Fruit fly (Drosophila melanogaster) whole organism, prepupa: Measurements from ENCODE around the gene CG33771.

Source experiments
- CG10631 ChIP-seq: fragments of 200-800 bp; sonication (Bioruptor generic); optimal IDR thresholded peaks from 2 replicates; lab custom pipeline; 2016; ENCODE audit warnings: missing biosample characterization, missing genetic modification characterization
- CG11294 ChIP-seq: fragments of 200-800 bp; sonication (Bioruptor generic); IDR thresholded peaks from 2 replicates; pipeline ENCODE4 v1.3.6; 2022; ENCODE audit warnings: missing biosample characterization, missing genetic modification characterization
- CG15336 ChIP-seq: fragments of 200-800 bp; sonication (Bioruptor generic); IDR thresholded peaks from 2 replicates; pipeline ENCODE4 v1.3.6; 2022; ENCODE audit warnings: missing biosample characterization, missing genetic modification characterization
- CG1621 ChIP-seq: fragments of 200-800 bp; sonication (Bioruptor generic); optimal IDR thresholded peaks from 3 replicates; lab custom pipeline; 2018; ENCODE audit warnings: missing biosample characterization, mild to moderate bottlenecking, missing genetic modification characterization
- CG31627 ChIP-seq: fragments of 200-800 bp; sonication (Bioruptor generic); optimal IDR thresholded peaks from 3 replicates; lab custom pipeline; 2016; ENCODE audit warnings: missing biosample characterization, missing genetic modification characterization
- CG3919 ChIP-seq: fragments of 200-800 bp; sonication (Bioruptor generic); optimal IDR thresholded peaks from 3 replicates; lab custom pipeline; 2016; ENCODE audit warnings: missing biosample characterization, missing genetic modification characterization
- CG6163 ChIP-seq: fragments of 200-800 bp; sonication (Bioruptor generic); IDR thresholded peaks from 3 replicates; pipeline ENCODE4 v1.3.6; 2022; ENCODE audit warnings: missing biosample characterization, missing genetic modification characterization
- CG6276 ChIP-seq: fragments of 200-800 bp; sonication (Bioruptor generic); optimal IDR thresholded peaks from 2 replicates; lab custom pipeline; 2017; ENCODE audit warnings: missing biosample characterization, mild to moderate bottlenecking, missing genetic modification characterization
- CG6792 ChIP-seq: fragments of 200-800 bp; sonication (Bioruptor generic); optimal IDR thresholded peaks from 3 replicates; lab custom pipeline; 2016; ENCODE audit warnings: missing biosample characterization, missing genetic modification characterization
- CG6808 ChIP-seq: fragments of 200-800 bp; sonication (Bioruptor generic); optimal IDR thresholded peaks from 3 replicates; lab custom pipeline; 2017; ENCODE audit warnings: missing biosample characterization, missing genetic modification characterization, mild to moderate bottlenecking, moderate library complexity, missing genetic modification reagents
- CG9139 ChIP-seq: fragments of 200-800 bp; sonication (Bioruptor generic); optimal IDR thresholded peaks from 3 replicates; lab custom pipeline; 2017; ENCODE audit warnings: missing biosample characterization, mild to moderate bottlenecking, missing genetic modification characterization
- Ets96B ChIP-seq: fragments of 200-800 bp; optimal IDR thresholded peaks from 2 replicates; lab custom pipeline; 2019; ENCODE audit warnings: missing biosample characterization, mild to moderate bottlenecking, missing genetic modification characterization, moderate library complexity
- Gug ChIP-seq: fragments of 200-800 bp; sonication (Bioruptor generic); IDR thresholded peaks from 2 replicates; pipeline ENCODE4 v1.3.6; 2022; ENCODE audit warnings: missing biosample characterization, missing genetic modification characterization
- Hr38 ChIP-seq: sonication (Bioruptor generic); optimal IDR thresholded peaks from 2 replicates; lab custom pipeline; 2016; ENCODE audit warnings: missing biosample characterization, missing genetic modification characterization
- Hr39 ChIP-seq: fragments of 200-800 bp; sonication (Bioruptor generic); optimal IDR thresholded peaks from 2 replicates; lab custom pipeline; 2016; ENCODE audit warnings: missing biosample characterization, missing genetic modification characterization
- Hr4 ChIP-seq: fragments of 200-800 bp; sonication (Bioruptor generic); optimal IDR thresholded peaks from 3 replicates; lab custom pipeline; 2016; ENCODE audit warnings: missing biosample characterization, missing genetic modification characterization
- Met ChIP-seq: fragments of 200-800 bp; sonication (Bioruptor generic); optimal IDR thresholded peaks from 3 replicates; lab custom pipeline; 2016; ENCODE audit warnings: missing biosample characterization, missing genetic modification characterization
- OdsH ChIP-seq: fragments of 200-800 bp; sonication (Bioruptor generic); optimal IDR thresholded peaks from 3 replicates; lab custom pipeline; 2016; ENCODE audit warnings: missing biosample characterization, missing genetic modification characterization
- Smox ChIP-seq: fragments of 200-800 bp; sonication (Bioruptor generic); optimal IDR thresholded peaks from 3 replicates; lab custom pipeline; 2016; ENCODE audit warnings: missing biosample characterization, missing genetic modification characterization
- Sox102F ChIP-seq: fragments of 200-800 bp; sonication (Bioruptor generic); optimal IDR thresholded peaks from 2 replicates; lab custom pipeline; 2016; ENCODE audit warnings: missing biosample characterization, mild to moderate bottlenecking, missing genetic modification characterization
- Sox14 ChIP-seq: fragments of 200-800 bp; sonication (Bioruptor generic); optimal IDR thresholded peaks from 3 replicates; lab custom pipeline; 2016; ENCODE audit warnings: missing biosample characterization, missing genetic modification characterization
- achi ChIP-seq: fragments of 200-800 bp; sonication (Bioruptor generic); optimal IDR thresholded peaks from 3 replicates; lab custom pipeline; 2016; ENCODE audit warnings: missing biosample characterization, missing genetic modification characterization
- cyc ChIP-seq: fragments of 200-800 bp; sonication (Bioruptor generic); optimal IDR thresholded peaks from 3 replicates; lab custom pipeline; 2016; ENCODE audit warnings: missing biosample characterization, missing genetic modification characterization
- dsx ChIP-seq: fragments of 200-800 bp; optimal IDR thresholded peaks from 3 replicates; lab custom pipeline; 2019; ENCODE audit warnings: missing biosample characterization, mild to moderate bottlenecking, missing genetic modification characterization, moderate library complexity; ENCODE audit not compliant: poor library complexity, severe bottlenecking
- esn ChIP-seq: fragments of 200-800 bp; sonication (Bioruptor generic); optimal IDR thresholded peaks from 2 replicates; lab custom pipeline; 2016; ENCODE audit warnings: missing biosample characterization, mild to moderate bottlenecking, missing genetic modification characterization, moderate library complexity
- fd59A ChIP-seq: fragments of 200-800 bp; sonication (Bioruptor generic); optimal IDR thresholded peaks from 2 replicates; lab custom pipeline; 2017; ENCODE audit warnings: missing biosample characterization, mild to moderate bottlenecking, missing genetic modification characterization, missing genetic modification reagents
- fd85E ChIP-seq: fragments of 200-800 bp; sonication (Bioruptor generic); optimal IDR thresholded peaks from 3 replicates; lab custom pipeline; 2016; ENCODE audit warnings: missing biosample characterization, missing genetic modification characterization
- fkh ChIP-seq: fragments of 200-800 bp; sonication (Bioruptor generic); optimal IDR thresholded peaks from 3 replicates; lab custom pipeline; 2017; ENCODE audit warnings: missing biosample characterization, mild to moderate bottlenecking, missing genetic modification characterization, moderate library complexity
- lz ChIP-seq: fragments of 200-800 bp; sonication (Bioruptor generic); optimal IDR thresholded peaks from 3 replicates; lab custom pipeline; 2016; ENCODE audit warnings: missing biosample characterization, missing genetic modification characterization
- net ChIP-seq: fragments of 200-800 bp; sonication (Bioruptor generic); optimal IDR thresholded peaks from 3 replicates; lab custom pipeline; 2016; ENCODE audit warnings: missing biosample characterization, missing genetic modification characterization
- pdm3 ChIP-seq: fragments of 200-800 bp; sonication (Bioruptor generic); optimal IDR thresholded peaks from 3 replicates; lab custom pipeline; 2016; ENCODE audit warnings: missing biosample characterization, missing genetic modification characterization
- salr ChIP-seq, 2 experiments: fragments of 200-800 bp; sonication (Bioruptor generic); optimal IDR thresholded peaks; 3 replicates each; lab custom pipeline; 2016 to 2018; ENCODE audit warnings: missing biosample characterization in 2 of 2, missing genetic modification characterization in 2 of 2, mild to moderate bottlenecking in 1 of 2
- spab ChIP-seq: fragments of 200-800 bp; sonication (Bioruptor generic); optimal IDR thresholded peaks from 2 replicates; lab custom pipeline; 2017; ENCODE audit warnings: missing biosample characterization, mild to moderate bottlenecking, missing genetic modification characterization, missing genetic modification reagents
- ss ChIP-seq, 2 experiments: fragments of 200-800 bp; sonication (Bioruptor generic); optimal IDR thresholded peaks; 2 replicates in 1 of 2; 3 replicates in 1 of 2; lab custom pipeline; 2017 to 2018; ENCODE audit warnings: mild to moderate bottlenecking in 2 of 2, missing biosample characterization in 2 of 2, missing genetic modification characterization in 2 of 2, moderate library complexity in 1 of 2
- svp ChIP-seq: fragments of 200-800 bp; sonication (Bioruptor generic); peaks from one replicate; lab custom pipeline; 2016; ENCODE audit warnings: missing biosample characterization, missing genetic modification characterization
- topi ChIP-seq: fragments of 200-800 bp; sonication (Bioruptor generic); optimal IDR thresholded peaks from 3 replicates; lab custom pipeline; 2016; ENCODE audit warnings: missing biosample characterization, missing genetic modification characterization

The CG33771 gene

dm6 chr3L:22665110-22665509, 15.9 kb downstream of the CG33771 start (continued):
- TF ChIP-seq fd85E (GFP tag; lab: Kevin White, UChicago): no peak
- peak; percentile 21 for TF ChIP-seq CG10631
- TF ChIP-seq Gug: no peak
- TF ChIP-seq Smox: peak; percentile 31
- TF ChIP-seq CG6792: peak; percentile 10
- TF ChIP-seq CG1621 (tag; lab: Kevin White, UChicago): no peak
- no peak for TF ChIP-seq esn (GFP tag; lab: Kevin White, UChicago)
- TF ChIP-seq OdsH (GFP tag; lab: Kevin White, UChicago): peak; percentile 38
- TF ChIP-seq achi: peak; percentile 23
- TF ChIP-seq spab (GFP tag; lab: Kevin White, UChicago): no peak
- TF ChIP-seq fd59A (GFP tag; lab: Kevin White, UChicago): no peak
- peak; percentile 36 for TF ChIP-seq topi (GFP tag; lab: Kevin White, UChicago)
- TF ChIP-seq CG31627: peak; percentile 46
- no peak for TF ChIP-seq salr (GFP tag; optimal IDR thresholded peaks at IDR 0.05; lab: Kevin White, UChicago)
- no peak for TF ChIP-seq net (GFP tag; lab: Kevin White, UChicago)
- TF ChIP-seq cyc (GFP tag; lab: Kevin White, UChicago): no peak
- no peak for TF ChIP-seq CG11294
- TF ChIP-seq CG3919 (GFP tag; lab: Kevin White, UChicago): peak; percentile 18
- peak; percentile 44 for TF ChIP-seq Hr39 (GFP tag; lab: Kevin White, UChicago)
- TF ChIP-seq Hr4 (GFP tag; lab: Kevin White, UChicago): peak; percentile 13
- peak; percentile 30 for TF ChIP-seq Sox102F
- TF ChIP-seq Ets96B (tag; lab: Kevin White, UChicago): no peak
- peak; percentile 47 for TF ChIP-seq Met (GFP tag; lab: Kevin White, UChicago)
- no peak for TF ChIP-seq CG6276 (GFP tag; lab: Kevin White, UChicago)
- TF ChIP-seq CG6808: no peak
- TF ChIP-seq CG6163: 0 out of 3 replicates have a peak, but pooled peaks have one; percentile 39

dm6 chr3L:22669275-22670006, 20.2 kb downstream of the CG33771 start, which contains the start of gene Jhbp6:
Gene Jhbp6, plus strand, starts transcription at chr3L:22669956.
- TF ChIP-seq svp (GFP tag; lab: Kevin White, UChicago) (peak; percentile 45), dsx (GFP tag; lab: Kevin White, UChicago) (no peak), fkh (peak; percentile 59)

dm6 chr3L:22670174-22670573, 21.0 kb downstream of the CG33771 start:
- TF ChIP-seq dsx (GFP tag; lab: Kevin White, UChicago) (no peak), CG6792 (no peak), ss (GFP tag; optimal IDR thresholded peaks at IDR 0.05; lab: Kevin White, UChicago) (no peak), CG1621 (tag; lab: Kevin White, UChicago) (no peak), CG9139 (no peak), CG15336 (GFP tag; lab: Robert Waterston, UW) (no peak), Gug (no peak), spab (GFP tag; lab: Kevin White, UChicago) (no peak), fd59A (GFP tag; lab: Kevin White, UChicago) (no peak), lz (no peak), CG10631 (no peak), achi (no peak), pdm3 (no peak), Ets96B (tag; lab: Kevin White, UChicago) (no peak), Hr39 (GFP tag; lab: Kevin White, UChicago) (no peak), Hr38 (GFP tag; lab: Kevin White, UChicago) (no peak), Sox14 (GFP tag; lab: Kevin White, UChicago) (no peak)
- TF ChIP-seq, all 60 proteins: peak for 0
